Worm (Caenorhabditis elegans): ENCODE data around the gene acr-14.

Gene acr-14

ce11 chrII:8224623-8225022, 47.6 kb upstream of the acr-14 start:
- TF ChIP-seq dmd-6 (GFP tag; IDR thresholded peaks at IDR 0.05) (no peak), spr-1 (tag; optimal IDR thresholded peaks at IDR 0.05) (no peak), nhr-10 (tag; optimal IDR thresholded peaks at IDR 0.05) (no peak), dmd-8 (GFP tag; IDR thresholded peaks at IDR 0.05) (no peak), aha-1 (tag) (peak; percentile 13), unc-62 (GFP tag; optimal IDR thresholded peaks at IDR 0.05 in 1 of 2) (peak in 1 of 2 experiments; percentile 99), unc-62 (tag; optimal IDR thresholded peaks at IDR 0.05) (no peak), arid-1 (GFP tag; conservative IDR thresholded peaks at IDR 0.05) (no peak), hlh-30 (tag; optimal IDR thresholded peaks at IDR 0.05; ENCODE audit: insufficient read depth) (no peak), dmd-9 (GFP tag; IDR thresholded peaks at IDR 0.05) (no peak), nhr-76 (tag; optimal IDR thresholded peaks at IDR 0.05) (no peak), nhr-25 (tag; optimal IDR thresholded peaks at IDR 0.05; ENCODE audit: borderline replicate concordance, insufficient read depth) (no peak)

DNA sequence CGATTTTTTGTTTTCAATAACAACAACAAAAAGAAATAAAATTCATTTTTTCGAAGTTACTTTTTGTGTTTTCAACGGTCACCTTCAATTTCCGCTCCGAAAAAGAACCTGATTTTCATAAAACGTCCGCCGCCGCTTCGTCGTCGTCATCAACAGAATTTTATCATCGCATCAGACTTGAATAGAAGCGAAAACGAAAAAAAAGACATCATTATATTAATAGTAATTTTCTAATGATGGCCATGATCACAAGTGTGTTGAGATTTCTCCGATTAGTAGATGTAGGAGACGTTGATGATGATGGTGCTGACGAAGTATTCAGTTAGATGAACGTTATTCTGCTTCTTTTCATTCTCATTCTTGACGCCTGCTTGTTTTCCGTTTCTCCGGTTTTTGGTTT, 47.0 kb upstream of the acr-14 start:
- TF ChIP-seq ces-1 (GFP tag; optimal IDR thresholded peaks at IDR 0.05), result no peak
- TF ChIP-seq unc-62 (GFP tag; optimal IDR thresholded peaks at IDR 0.05 in 1 of 2), result peak in 1 of 2 experiments; percentile 83
- no peak for TF ChIP-seq unc-62 (tag; optimal IDR thresholded peaks at IDR 0.05)

DNA sequence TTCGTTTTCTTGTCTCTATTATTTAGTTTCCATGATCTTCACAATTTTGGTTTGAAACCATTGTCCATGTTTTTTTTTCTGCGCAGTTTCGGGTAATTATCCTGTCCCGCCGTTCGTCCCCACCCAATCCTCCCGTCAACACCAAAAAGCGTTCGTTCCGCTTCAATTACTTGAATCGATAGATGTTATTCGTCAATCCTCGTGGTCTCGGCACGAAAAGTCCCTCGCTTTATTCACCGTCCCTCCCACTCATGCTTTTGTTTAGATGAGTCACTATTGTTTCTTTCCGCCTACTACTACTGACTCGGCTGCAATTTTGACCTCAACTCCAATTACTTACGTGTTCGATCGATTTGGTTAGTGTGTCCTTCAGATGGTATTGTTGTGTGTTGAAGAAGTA, 46.4 kb upstream of the acr-14 start:
- TF ChIP-seq set-16 (GFP tag; IDR thresholded peaks at IDR 0.05) (no peak), spr-3 (GFP tag; optimal IDR thresholded peaks at IDR 0.05) (no peak), dpl-1 (GFP tag; optimal IDR thresholded peaks at IDR 0.05) (no peak), tag-97 (GFP tag; IDR thresholded peaks at IDR 0.05) (no peak), egl-27 (tag; optimal IDR thresholded peaks at IDR 0.05) (no peak), nhr-11 (tag; optimal IDR thresholded peaks at IDR 0.05) (no peak), unc-62 (GFP tag; optimal IDR thresholded peaks at IDR 0.05 in 1 of 2) (no peak), unc-62 (tag; optimal IDR thresholded peaks at IDR 0.05) (no peak), daf-12 (tag; optimal IDR thresholded peaks at IDR 0.05) (no peak), dmd-6 (GFP tag; IDR thresholded peaks at IDR 0.05) (no peak), daf-16 (GFP tag; optimal IDR thresholded peaks at IDR 0.05) (no peak), daf-16 (tag; optimal IDR thresholded peaks at IDR 0.05) (no peak), T26A8.4 (GFP tag; IDR thresholded peaks at IDR 0.05) (no peak), mxl-3 (GFP tag; optimal IDR thresholded peaks at IDR 0.05) (peak; percentile 5), lin-38 (GFP tag; IDR thresholded peaks at IDR 0.05) (no peak), lir-3 (tag; optimal IDR thresholded peaks at IDR 0.05) (no peak), nhr-6 (tag; optimal IDR thresholded peaks at IDR 0.05) (peak; percentile 29), nhr-48 (tag; optimal IDR thresholded peaks at IDR 0.05) (no peak), ceh-28 (tag; optimal IDR thresholded peaks at IDR 0.05) (peak; percentile 3), hlh-11 (tag; optimal IDR thresholded peaks at IDR 0.05) (peak; percentile 11), ZK337.2 (GFP tag; IDR thresholded peaks at IDR 0.05) (no peak), pha-4 (GFP tag; IDR thresholded peaks at IDR 0.05) (no peak), pha-4 (tag; optimal IDR thresholded peaks at IDR 0.05) (peak; percentile 55), nhr-10 (tag; optimal IDR thresholded peaks at IDR 0.05) (no peak), ceh-82 (tag; optimal IDR thresholded peaks at IDR 0.05) (no peak)

ce11 chrII:8222309-8223065, 45.5 kb upstream of the acr-14 start, which contains the start of gene dab-1:
Gene dab-1, plus strand, starts transcription at chrII:8222386.
- TF ChIP-seq zip-2 (tag; optimal IDR thresholded peaks at IDR 0.05), result no peak
- no peak for TF ChIP-seq nhr-6 (tag; optimal IDR thresholded peaks at IDR 0.05)
- no peak for TF ChIP-seq nhr-42 (GFP tag; IDR thresholded peaks at IDR 0.05)
- no peak for TF ChIP-seq Y105C5A.15 (GFP tag; IDR thresholded peaks at IDR 0.05)
- peak; percentile 53 for TF ChIP-seq hlh-11 (tag; optimal IDR thresholded peaks at IDR 0.05)
- TF ChIP-seq lsy-2 (tag; optimal IDR thresholded peaks at IDR 0.05), result peak in 1 of 2 experiments; percentile 25
- no peak for TF ChIP-seq ztf-7 (tag; optimal IDR thresholded peaks at IDR 0.05)
- no peak for TF ChIP-seq nhr-11 (tag; optimal IDR thresholded peaks at IDR 0.05)
- TF ChIP-seq T20F7.1 (GFP tag; optimal IDR thresholded peaks at IDR 0.05), result no peak
- no peak for TF ChIP-seq ceh-28 (tag; optimal IDR thresholded peaks at IDR 0.05)
- TF ChIP-seq daf-19 (GFP tag; conservative IDR thresholded peaks at IDR 0.05), result no peak
- TF ChIP-seq ama-1 (optimal IDR thresholded peaks at IDR 0.05), result no peak
- no peak for TF ChIP-seq mxl-2 (GFP tag; conservative IDR thresholded peaks at IDR 0.05)
- no peak for TF ChIP-seq lin-39 (tag; optimal IDR thresholded peaks at IDR 0.05)
- no peak for TF ChIP-seq lin-13 (GFP tag; optimal IDR thresholded peaks at IDR 0.05)
- no peak for TF ChIP-seq F37D6.2 (tag; optimal IDR thresholded peaks at IDR 0.05)
- peak; percentile 25 for TF ChIP-seq nhr-25 (tag; optimal IDR thresholded peaks at IDR 0.05; ENCODE audit: borderline replicate concordance, insufficient read depth)
- TF ChIP-seq tra-1 (GFP tag; IDR thresholded peaks at IDR 0.05), result no peak

Measured in whole organism, L4 larva.